Worm (Caenorhabditis elegans): Measurements from ENCODE around the gene M106.7.
A peak's percentile ranks its signal among the peaks of the same experiment; 100 is the strongest.

The M106.7 gene

ce11 chrII:10868670-10869246 lies 11.8 kb upstream of the M106.7 start, which contains the start of the genes gmps-1 and cap-2 (continued):
- TF ChIP-seq isw-1 (GFP tag; IDR thresholded peaks at IDR 0.05) (peak; percentile 97), nhr-84 (tag; optimal IDR thresholded peaks at IDR 0.05) (peak; percentile 28), lir-3 (tag; optimal IDR thresholded peaks at IDR 0.05; ENCODE audit: poor library complexity) (peak; percentile 91), irx-1 (tag; optimal IDR thresholded peaks at IDR 0.05) (peak; percentile 97), ztf-11 (tag; optimal IDR thresholded peaks at IDR 0.05) (peak; percentile 42 to 92), lsy-2 (tag; optimal IDR thresholded peaks at IDR 0.05) (peak; percentile 100), efl-3 (GFP tag; optimal IDR thresholded peaks at IDR 0.05) (peak; percentile 92), C04F5.9 (tag; optimal IDR thresholded peaks at IDR 0.05) (peak; percentile 100), fkh-4 (tag; optimal IDR thresholded peaks at IDR 0.05; ENCODE audit: borderline replicate concordance) (peak; percentile 85), elt-2 (tag; optimal IDR thresholded peaks at IDR 0.05) (peak; percentile 87), ceh-82 (tag; optimal IDR thresholded peaks at IDR 0.05) (peak; percentile 96 to 99 (median 98)), lin-39 (tag; optimal IDR thresholded peaks at IDR 0.05) (peak; percentile 97), dpl-1 (GFP tag; optimal IDR thresholded peaks at IDR 0.05) (peak; percentile 83 to 89 (median 87)), sup-37 (GFP tag; optimal IDR thresholded peaks at IDR 0.05) (peak; percentile 96), sptf-1 (tag; optimal IDR thresholded peaks at IDR 0.05) (no peak), lin-35 (GFP tag; optimal IDR thresholded peaks at IDR 0.05) (peak; percentile 86 to 91), efl-1 (optimal IDR thresholded peaks at IDR 0.05) (peak; percentile 95 to 97), efl-1 (GFP tag; optimal IDR thresholded peaks at IDR 0.05 in 1 of 2) (peak; percentile 83 to 99), egl-13 (tag; optimal IDR thresholded peaks at IDR 0.05) (peak; percentile 96), nhr-47 (tag; optimal IDR thresholded peaks at IDR 0.05) (peak; percentile 98), nhr-85 (tag) (peak; percentile 98), alr-1 (tag; optimal IDR thresholded peaks at IDR 0.05; ENCODE audit: borderline replicate concordance) (no peak), ceh-63 (GFP tag; optimal IDR thresholded peaks at IDR 0.05) (no peak), hlh-4 (tag; optimal IDR thresholded peaks at IDR 0.05) (no peak), unc-86 (tag; optimal IDR thresholded peaks at IDR 0.05) (peak; percentile 98), blmp-1 (tag; optimal IDR thresholded peaks at IDR 0.05) (peak; percentile 81), nhr-71 (tag; optimal IDR thresholded peaks at IDR 0.05) (peak; percentile 99), hpl-2 (GFP tag; optimal IDR thresholded peaks at IDR 0.05) (peak; percentile 91), nhr-90 (tag; optimal IDR thresholded peaks at IDR 0.05; ENCODE audit: poor library complexity) (peak; percentile 96), nhr-77 (tag; optimal IDR thresholded peaks at IDR 0.05) (peak; percentile 90), pax-3 (tag; optimal IDR thresholded peaks at IDR 0.05) (peak; percentile 94), zip-4 (GFP tag; optimal IDR thresholded peaks at IDR 0.05) (peak; percentile 96), F16B12.6 (tag; optimal IDR thresholded peaks at IDR 0.05) (peak; percentile 71), ceh-88 (GFP tag; IDR thresholded peaks at IDR 0.05) (peak; percentile 92), lin-14 (GFP tag; optimal IDR thresholded peaks at IDR 0.05) (peak; percentile 96), pqm-1 (tag; optimal IDR thresholded peaks at IDR 0.05) (no peak), ets-5 (GFP tag; IDR thresholded peaks at IDR 0.05) (no peak), tbx-2 (tag; optimal IDR thresholded peaks at IDR 0.05) (peak; percentile 97), snu-23 (GFP tag; optimal IDR thresholded peaks at IDR 0.05) (peak; percentile 98), unc-98 (GFP tag; IDR thresholded peaks at IDR 0.05) (peak; percentile 67; the same call in 1 of the 2 replicates), nhr-11 (tag; optimal IDR thresholded peaks at IDR 0.05) (peak; percentile 92), unc-30 (tag; optimal IDR thresholded peaks at IDR 0.05) (peak; percentile 49), tlp-1 (tag; optimal IDR thresholded peaks at IDR 0.05) (no peak), skn-1 (tag; optimal IDR thresholded peaks at IDR 0.05) (peak; percentile 96), ces-1 (GFP tag; optimal IDR thresholded peaks at IDR 0.05) (no peak), unc-130 (tag; optimal IDR thresholded peaks at IDR 0.05) (peak; percentile 89), mdl-1 (tag; optimal IDR thresholded peaks at IDR 0.05) (peak in 1 of 2 experiments; percentile 86), lin-13 (GFP tag; optimal IDR thresholded peaks at IDR 0.05) (peak; percentile 95), Y116A8C.19 (tag; optimal IDR thresholded peaks at IDR 0.05; ENCODE audit: borderline replicate concordance) (no peak), mep-1 (tag; optimal IDR thresholded peaks at IDR 0.05) (peak; percentile 94), aha-1 (tag; optimal IDR thresholded peaks at IDR 0.05) (peak; percentile 85), mab-9 (GFP tag; IDR thresholded peaks at IDR 0.05) (peak; percentile 95)
